Worm (Caenorhabditis elegans) whole organism, early embryonic: ENCODE measurements around the gene C03F11.4.

ENCODE experiments used
- ama-1 ChIP-seq: fragments of 150-350 bp; optimal IDR thresholded peaks from 2 replicates; lab custom pipeline; 2014
- flt-1 ChIP-seq: fragments of 200-800 bp; sonication (Bioruptor generic); IDR thresholded peaks from 2 replicates; pipeline ENCODE4 v1.3.6; 2022; ENCODE audit warnings: missing genetic modification characterization, missing compliant biosample characterization
- sea-1 ChIP-seq: fragments of 200-800 bp; sonication (Bioruptor generic); conservative IDR thresholded peaks from 2 replicates; pipeline ENCODE4 v1.3.6; 2022; ENCODE audit warnings: missing genetic modification characterization, missing compliant biosample characterization
- tbx-11 ChIP-seq: fragments of 200-800 bp; sonication (Bioruptor generic); IDR thresholded peaks from 2 replicates; pipeline ENCODE4 v1.3.6; 2022; ENCODE audit warnings: missing genetic modification characterization, missing compliant biosample characterization

ce11 chrX:5451706-5452105 lies 45.5 kb upstream of the C03F11.4 start:
- TF ChIP-seq ama-1 (no peak), flt-1 (GFP tag; lab: Robert Waterston, UW) (no peak), sea-1 (GFP tag; lab: Robert Waterston, UW) (no peak), tbx-11 (GFP tag; lab: Robert Waterston, UW) (no peak)
